Fruit fly (Drosophila melanogaster): ENCODE data around the gene Axn.

The Axn gene

DNA sequence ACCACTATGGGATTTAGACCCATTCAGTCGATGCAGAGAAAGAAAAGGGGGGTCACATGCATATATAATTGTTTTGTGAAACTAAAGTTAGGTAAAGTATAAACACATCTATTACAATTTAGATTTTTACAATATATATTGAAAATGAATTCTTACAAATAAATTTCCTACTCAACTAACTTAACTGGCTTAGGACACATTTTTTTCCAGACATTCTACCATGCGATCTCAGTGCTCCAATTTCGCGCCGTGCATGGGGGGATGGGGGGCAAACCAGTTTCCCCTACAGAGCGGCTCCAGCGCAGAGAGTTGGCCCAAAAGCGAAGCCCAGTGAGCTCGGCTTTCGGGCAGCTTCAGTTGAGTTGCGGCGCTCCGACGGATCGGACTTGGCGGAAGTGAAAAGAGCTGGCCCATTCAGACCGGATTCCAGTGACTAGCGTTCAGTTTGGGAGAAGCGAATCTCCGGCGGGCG is 39.5 kb upstream of the Axn start, which contains the start of gene CG7896 (continued):
- no peak for TF ChIP-seq wek (GFP tag; optimal IDR thresholded peaks at IDR 0.05)
- TF ChIP-seq BEAF-32 (GFP tag; optimal IDR thresholded peaks at IDR 0.05) = no peak
- TF ChIP-seq CG2202 (tag; optimal IDR thresholded peaks at IDR 0.05) = peak; percentile 25
- TF ChIP-seq CG10147 (GFP tag; optimal IDR thresholded peaks at IDR 0.05) = peak; percentile 54
- peak; percentile 57; the same call in 2 of the 3 replicates for TF ChIP-seq B-H1 (GFP tag; IDR thresholded peaks at IDR 0.05)
- peak; percentile 38 for TF ChIP-seq CG12942 (GFP tag; optimal IDR thresholded peaks at IDR 0.05)
- TF ChIP-seq Oaz (GFP tag; IDR thresholded peaks at IDR 0.05) = peak; percentile 82
- no peak for TF ChIP-seq ab (GFP tag; optimal IDR thresholded peaks at IDR 0.05)
- no peak for TF ChIP-seq CG2129 (GFP tag; IDR thresholded peaks at IDR 0.05; ENCODE audit: partially characterized antibody)
- peak; percentile 52 for TF ChIP-seq CG11723 (GFP tag; optimal IDR thresholded peaks at IDR 0.05)
- 0 out of 2 replicates have a peak, but pooled peaks have one; percentile 25 for TF ChIP-seq dimm (GFP tag; IDR thresholded peaks at IDR 0.05)
- TF ChIP-seq CG17568 (GFP tag; optimal IDR thresholded peaks at IDR 0.05) = no peak
- TF ChIP-seq CG3726 (GFP tag; IDR thresholded peaks at IDR 0.05) = peak; percentile 74; the same call in 2 of the 3 replicates
- TF ChIP-seq Stat92E (GFP tag; optimal IDR thresholded peaks at IDR 0.05) = peak in 1 of 3 experiments; percentile 13
- TF ChIP-seq CG12659 (GFP tag; optimal IDR thresholded peaks at IDR 0.05) = peak; percentile 61
- 0 out of 3 replicates have a peak, but pooled peaks have one; percentile 9 for TF ChIP-seq Doc3 (GFP tag; IDR thresholded peaks at IDR 0.05; ENCODE audit: partially characterized antibody)
- peak; percentile 90 for TF ChIP-seq Drgx (GFP tag; IDR thresholded peaks at IDR 0.05)
- peak; percentile 38 for TF ChIP-seq CG9437 (GFP tag; optimal IDR thresholded peaks at IDR 0.05)
- peak; percentile 51; the same call in 1 of the 2 replicates for TF ChIP-seq MBD-R2 (GFP tag; IDR thresholded peaks at IDR 0.05)
- no peak for TF ChIP-seq CHES-1-like (GFP tag; optimal IDR thresholded peaks at IDR 0.05)
- TF ChIP-seq fd64A (GFP tag; optimal IDR thresholded peaks at IDR 0.05) = no peak
- TF ChIP-seq ci (GFP tag; IDR thresholded peaks at IDR 0.05) = peak; percentile 58; the same call in 1 of the 3 replicates
- TF ChIP-seq CG10565 (GFP tag; optimal IDR thresholded peaks at IDR 0.05) = no peak
- no peak for TF ChIP-seq cg (GFP tag; optimal IDR thresholded peaks at IDR 0.05)
- TF ChIP-seq Blimp-1 (GFP tag; optimal IDR thresholded peaks at IDR 0.05) = peak; percentile 69
- peak; percentile 67 for TF ChIP-seq gcm (GFP tag; optimal IDR thresholded peaks at IDR 0.05)
- TF ChIP-seq Six4 (GFP tag; optimal IDR thresholded peaks at IDR 0.05) = peak; percentile 25
- TF ChIP-seq gem (tag; optimal IDR thresholded peaks at IDR 0.05) = peak; percentile 79
- peak; percentile 17 for TF ChIP-seq Hand (GFP tag; optimal IDR thresholded peaks at IDR 0.05)
- TF ChIP-seq CG18476 (GFP tag; optimal IDR thresholded peaks at IDR 0.05) = peak; percentile 11
- TF ChIP-seq ftz-f1 (GFP tag; optimal IDR thresholded peaks at IDR 0.05) = no peak
- TF ChIP-seq CG16813 (GFP tag; IDR thresholded peaks at IDR 0.05; ENCODE audit: partially characterized antibody) = no peak
- TF ChIP-seq slou (GFP tag; optimal IDR thresholded peaks at IDR 0.05) = peak; percentile 62
- peak; percentile 64 for TF ChIP-seq CG10209 (GFP tag; optimal IDR thresholded peaks at IDR 0.05)
- TF ChIP-seq da (GFP tag; optimal IDR thresholded peaks at IDR 0.05) = no peak
- peak; percentile 64 for TF ChIP-seq nom (GFP tag; optimal IDR thresholded peaks at IDR 0.05)
- peak; percentile 87 for TF ChIP-seq lbe (GFP tag; optimal IDR thresholded peaks at IDR 0.05)
- no peak for TF ChIP-seq CG14965 (GFP tag; optimal IDR thresholded peaks at IDR 0.05; ENCODE audit: borderline replicate concordance)
- TF ChIP-seq Xrp1 (GFP tag; IDR thresholded peaks at IDR 0.05) = peak; percentile 90
- TF ChIP-seq CG2678 (tag; optimal IDR thresholded peaks at IDR 0.05) = peak; percentile 82
- no peak for TF ChIP-seq CG10654 (GFP tag; optimal IDR thresholded peaks at IDR 0.05)
- TF ChIP-seq sens (GFP tag) = peak; percentile 72
- peak in 1 of 2 experiments; percentile 73 for TF ChIP-seq Hr51 (GFP tag; optimal IDR thresholded peaks at IDR 0.05)
- TF ChIP-seq unpg (GFP tag; optimal IDR thresholded peaks at IDR 0.05) = peak; percentile 58
- TF ChIP-seq Scr (GFP tag; IDR thresholded peaks at IDR 0.05; ENCODE audit: partially characterized antibody) = no peak
- TF ChIP-seq CG14050 (GFP tag; IDR thresholded peaks at IDR 0.05) = peak; percentile 71; the same call in 2 of the 3 replicates
- peak; percentile 53 for TF ChIP-seq Jarid2 (GFP tag; optimal IDR thresholded peaks at IDR 0.05)
- peak; percentile 10 for TF ChIP-seq Bteb2 (GFP tag; optimal IDR thresholded peaks at IDR 0.05)

Data from whole organism, embryonic.